Worm (Caenorhabditis elegans) whole organism, L2 larva: Measurements from ENCODE around the gene Y81G3A.4.

Experiments
- F13H6.1 ChIP-seq: sonication (generic microtip); optimal IDR thresholded peaks from 2 replicates; lab custom pipeline; 2016; ENCODE audit warnings: missing genetic modification characterization, missing compliant biosample characterization
- R02D3.7 ChIP-seq: fragments of 150-350 bp; optimal IDR thresholded peaks from 2 replicates; lab custom pipeline; 2014; ENCODE audit warnings: missing biosample characterization, missing genetic modification characterization
- Y55F3AM.14 ChIP-seq: fragments of 200-800 bp; sonication (Bioruptor generic); optimal IDR thresholded peaks from 2 replicates; lab custom pipeline; 2018; ENCODE audit warnings: mild to moderate bottlenecking, missing genetic modification characterization, missing compliant biosample characterization
- aly-2 ChIP-seq: fragments of 150-350 bp; optimal IDR thresholded peaks from 2 replicates; lab custom pipeline; 2014; ENCODE audit warnings: missing biosample characterization, missing genetic modification characterization
- blmp-1 ChIP-seq: sonication (generic microtip); optimal IDR thresholded peaks from 2 replicates; lab custom pipeline; 2017; ENCODE audit warnings: missing genetic modification characterization, mild to moderate bottlenecking, missing compliant biosample characterization, antibody characterized with exemption, moderate library complexity; ENCODE audit not compliant: insufficient read depth
- ceh-16 ChIP-seq: fragments of 150-350 bp; optimal IDR thresholded peaks from 2 replicates; lab custom pipeline; 2014; ENCODE audit warnings: missing biosample characterization, missing genetic modification characterization
- ceh-82 ChIP-seq: fragments of 150-350 bp; optimal IDR thresholded peaks from 2 replicates; lab custom pipeline; 2014; ENCODE audit warnings: missing biosample characterization, missing genetic modification characterization
- dmd-4 ChIP-seq: sonication (generic microtip); optimal IDR thresholded peaks from 2 replicates; lab custom pipeline; 2017; ENCODE audit warnings: missing biosample characterization, missing genetic modification characterization
- elt-1 ChIP-seq: fragments of 150-350 bp; optimal IDR thresholded peaks from 2 replicates; lab custom pipeline; 2014; ENCODE audit warnings: missing biosample characterization, missing genetic modification characterization
- elt-3 ChIP-seq: sonication (generic microtip); optimal IDR thresholded peaks from 2 replicates; lab custom pipeline; 2017; ENCODE audit warnings: missing biosample characterization, missing genetic modification characterization
- gmeb-1 ChIP-seq: fragments of 150-350 bp; optimal IDR thresholded peaks from 2 replicates; lab custom pipeline; 2014; ENCODE audit warnings: missing biosample characterization, missing genetic modification characterization
- lin-11 ChIP-seq: fragments of 150-350 bp; sonication (generic microtip); optimal IDR thresholded peaks from 2 replicates; lab custom pipeline; 2014; ENCODE audit warnings: missing biosample characterization, missing genetic modification characterization, inconsistent platforms, mixed read lengths
- lin-13 ChIP-seq: fragments of 150-350 bp; optimal IDR thresholded peaks from 2 replicates; lab custom pipeline; 2014; ENCODE audit warnings: missing biosample characterization, missing genetic modification reagents, missing genetic modification characterization
- lin-39 ChIP-seq: fragments of 150-350 bp; optimal IDR thresholded peaks from 2 replicates; lab custom pipeline; 2014; ENCODE audit warnings: missing biosample characterization, missing genetic modification reagents, missing genetic modification characterization
- lsy-2 ChIP-seq, 2 experiments: fragments of 150-350 bp in 1 of 2; sonication (generic microtip) in 1 of 2; optimal IDR thresholded peaks; 2 replicates each; lab custom pipeline; 2014 to 2017; ENCODE audit warnings: missing biosample characterization in 2 of 2, missing genetic modification characterization in 2 of 2
- mab-5 ChIP-seq: fragments of 150-350 bp; optimal IDR thresholded peaks from 2 replicates; lab custom pipeline; 2014; ENCODE audit warnings: missing biosample characterization, missing genetic modification characterization
- mbf-1 ChIP-seq: sonication (generic microtip); optimal IDR thresholded peaks from 2 replicates; lab custom pipeline; 2017; ENCODE audit warnings: missing biosample characterization, missing genetic modification characterization
- mdl-1 ChIP-seq, 2 experiments: fragments of 150-350 bp in 1 of 2; sonication (generic microtip) in 1 of 2; optimal IDR thresholded peaks; 2 replicates each; lab custom pipeline; 2017; ENCODE audit warnings: missing biosample characterization in 2 of 2, missing genetic modification characterization in 2 of 2
- nhr-10 ChIP-seq: sonication (generic microtip); optimal IDR thresholded peaks from 2 replicates; lab custom pipeline; 2017; ENCODE audit warnings: missing biosample characterization, missing genetic modification characterization
- nhr-11 ChIP-seq: fragments of 150-350 bp; optimal IDR thresholded peaks from 2 replicates; lab custom pipeline; 2014; ENCODE audit warnings: missing biosample characterization, missing genetic modification characterization
- nhr-12 ChIP-seq: fragments of 150-350 bp; optimal IDR thresholded peaks from 2 replicates; lab custom pipeline; 2014; ENCODE audit warnings: missing biosample characterization, missing genetic modification characterization
- nhr-129 ChIP-seq: fragments of 150-350 bp; optimal IDR thresholded peaks from 2 replicates; lab custom pipeline; 2014; ENCODE audit warnings: missing biosample characterization, missing genetic modification characterization
- nhr-21 ChIP-seq: fragments of 150-350 bp; optimal IDR thresholded peaks from 2 replicates; lab custom pipeline; 2014; ENCODE audit warnings: missing biosample characterization, missing genetic modification characterization
- nhr-23 ChIP-seq: fragments of 150-350 bp; optimal IDR thresholded peaks from 2 replicates; lab custom pipeline; 2014; ENCODE audit warnings: missing biosample characterization, missing genetic modification reagents, missing genetic modification characterization
- nhr-237 ChIP-seq: fragments of 150-350 bp; optimal IDR thresholded peaks from 2 replicates; lab custom pipeline; 2014; ENCODE audit warnings: missing biosample characterization, missing genetic modification characterization
- nhr-77 ChIP-seq: fragments of 150-350 bp; optimal IDR thresholded peaks from 2 replicates; lab custom pipeline; 2014; ENCODE audit warnings: missing biosample characterization, missing genetic modification characterization
- peb-1 ChIP-seq: fragments of 150-350 bp; optimal IDR thresholded peaks from 2 replicates; lab custom pipeline; 2014; ENCODE audit warnings: missing biosample characterization, missing genetic modification characterization
- snpc-4 ChIP-seq: fragments of 150-350 bp; optimal IDR thresholded peaks from 2 replicates; lab custom pipeline; 2014; ENCODE audit warnings: missing biosample characterization, missing genetic modification characterization
- unc-39 ChIP-seq: fragments of 150-350 bp; optimal IDR thresholded peaks from 2 replicates; lab custom pipeline; 2014; ENCODE audit warnings: missing biosample characterization, missing genetic modification characterization
- unc-55 ChIP-seq: fragments of 150-350 bp; sonication (generic microtip); optimal IDR thresholded peaks from 3 replicates; lab custom pipeline; 2014; ENCODE audit warnings: missing biosample characterization, missing genetic modification reagents, missing genetic modification characterization
- zag-1 ChIP-seq: fragments of 150-350 bp; optimal IDR thresholded peaks from 2 replicates; lab custom pipeline; 2014; ENCODE audit warnings: missing biosample characterization, missing genetic modification characterization

The Y81G3A.4 gene

ce11 chrII:13083752-13084214 lies 7.4 kb upstream of the Y81G3A.4 start, which contains the start of the genes Y81G3A.1 and gcn-2 (continued):
- TF ChIP-seq mdl-1 (tag; optimal IDR thresholded peaks at IDR 0.05; lab: Kevin White, UChicago) (no peak), nhr-237 (tag; lab: Kevin White, UChicago) (no peak), nhr-12 (tag; lab: Kevin White, UChicago) (no peak)
- TF ChIP-seq, all 48 proteins: peak for 11

- TF ChIP-seq nhr-23 = no peak
- TF ChIP-seq lsy-2 (tag; optimal IDR thresholded peaks at IDR 0.05; lab: Kevin White, UChicago) = no peak
Observed at ce11 chrII:13085951-13086350, 5.3 kb upstream of the Y81G3A.4 start.

ce11 chrII:13091857-13092256 lies 634 bp downstream of the Y81G3A.4 start:
- TF ChIP-seq lin-11 (tag; lab: Kevin White, UChicago) = no peak
- no peak for TF ChIP-seq gmeb-1 (tag; lab: Kevin White, UChicago)
- no peak for TF ChIP-seq elt-1 (tag; lab: Kevin White, UChicago)
- TF ChIP-seq mdl-1 (tag; optimal IDR thresholded peaks at IDR 0.05; lab: Kevin White, UChicago) = no peak
- TF ChIP-seq peb-1 (tag; lab: Kevin White, UChicago) = no peak

ce11 chrII:13096345-13096744 lies 5.1 kb downstream of the Y81G3A.4 start:
- TF ChIP-seq nhr-21 (no peak), mdl-1 (tag; optimal IDR thresholded peaks at IDR 0.05; lab: Kevin White, UChicago) (no peak)

ce11 chrII:13098175-13098574 lies 7.0 kb downstream of the Y81G3A.4 start, which contains the start of gene col-86:
Gene col-86, minus strand, starts transcription at chrII:13098275.
- TF ChIP-seq mbf-1 (tag; lab: Kevin White, UChicago) (no peak), zag-1 (tag; lab: Kevin White, UChicago) (no peak), ceh-16 (tag; lab: Kevin White, UChicago) (no peak), dmd-4 (tag; lab: Kevin White, UChicago) (no peak), mab-5 (tag; lab: Kevin White, UChicago) (no peak), snpc-4 (no peak), lin-11 (tag; lab: Kevin White, UChicago) (no peak), lin-39 (tag; lab: Kevin White, UChicago) (no peak), nhr-12 (tag; lab: Kevin White, UChicago) (no peak)
- TF ChIP-seq, all 48 proteins: peak for 0

ce11 chrII:13107719-13108118 lies 16.5 kb downstream of the Y81G3A.4 start, which contains the start of gene pqn-32:
Gene pqn-32, plus strand, starts transcription at chrII:13108019.
- TF ChIP-seq elt-1 (tag; lab: Kevin White, UChicago) (no peak), unc-55 (no peak), nhr-237 (tag; lab: Kevin White, UChicago) (no peak), lin-39 (tag; lab: Kevin White, UChicago) (no peak), blmp-1 (tag; lab: Kevin White, UChicago) (no peak), Y55F3AM.14 (GFP tag; lab: Kevin White, UChicago) (no peak), nhr-23 (no peak), mdl-1 (tag; optimal IDR thresholded peaks at IDR 0.05; lab: Kevin White, UChicago) (no peak), R02D3.7 (no peak), nhr-129 (no peak), elt-3 (tag; lab: Kevin White, UChicago) (no peak), aly-2 (tag; lab: Kevin White, UChicago) (no peak)

ce11 chrII:13116710-13117109 lies 25.5 kb downstream of the Y81G3A.4 start, which contains the start of gene rict-1:
Gene rict-1, minus strand, starts transcription at chrII:13116810.
- TF ChIP-seq nhr-23 = no peak
- no peak for TF ChIP-seq ceh-82
- no peak for TF ChIP-seq F13H6.1 (tag; lab: Kevin White, UChicago)
- TF ChIP-seq lsy-2 (tag; optimal IDR thresholded peaks at IDR 0.05; lab: Kevin White, UChicago) = no peak
- no peak for TF ChIP-seq lin-13 (GFP tag; lab: Kevin White, UChicago)
- TF ChIP-seq mab-5 (tag; lab: Kevin White, UChicago) = no peak
- no peak for TF ChIP-seq mbf-1 (tag; lab: Kevin White, UChicago)
- TF ChIP-seq snpc-4 = no peak
- TF ChIP-seq nhr-10 (tag; lab: Kevin White, UChicago) = no peak
- TF ChIP-seq nhr-11 = no peak
- no peak for TF ChIP-seq gmeb-1 (tag; lab: Kevin White, UChicago)
- TF ChIP-seq blmp-1 (tag; lab: Kevin White, UChicago) = no peak
- TF ChIP-seq unc-39 (tag; lab: Kevin White, UChicago) = no peak
- no peak for TF ChIP-seq nhr-21
- TF ChIP-seq lin-39 (tag; lab: Kevin White, UChicago) = no peak
- TF ChIP-seq Y55F3AM.14 (GFP tag; lab: Kevin White, UChicago) = no peak
- no peak for TF ChIP-seq nhr-77 (tag; lab: Kevin White, UChicago)
